Worm (Caenorhabditis elegans) whole organism, early embryonic: ENCODE measurements around the gene C06A1.6.

ENCODE experiments used
- B0310.2 ChIP-seq: sonication (generic microtip); optimal IDR thresholded peaks from 2 replicates; lab custom pipeline; 2016; ENCODE audit warnings: mild to moderate bottlenecking, missing genetic modification characterization, missing compliant biosample characterization
- F13C5.2 ChIP-seq: sonication (generic microtip); optimal IDR thresholded peaks from 2 replicates; lab custom pipeline; 2017; ENCODE audit warnings: mild to moderate bottlenecking, missing genetic modification characterization, inconsistent platforms, missing compliant biosample characterization
- aly-1 ChIP-seq: sonication (generic microtip); optimal IDR thresholded peaks from 2 replicates; lab custom pipeline; 2016; ENCODE audit warnings: missing genetic modification characterization, missing compliant biosample characterization
- ama-1 ChIP-seq: fragments of 150-350 bp; optimal IDR thresholded peaks from 2 replicates; lab custom pipeline; 2014
- ceh-36 ChIP-seq: sonication (generic microtip); optimal IDR thresholded peaks from 2 replicates; lab custom pipeline; 2016; ENCODE audit warnings: missing genetic modification characterization, inconsistent platforms, missing compliant biosample characterization
- ets-7 ChIP-seq: sonication (generic microtip); optimal IDR thresholded peaks from 2 replicates; lab custom pipeline; 2016; ENCODE audit warnings: missing genotype, missing genetic modification characterization, missing compliant biosample characterization
- flt-1 ChIP-seq: fragments of 200-800 bp; sonication (Bioruptor generic); IDR thresholded peaks from 2 replicates; pipeline ENCODE4 v1.3.6; 2022; ENCODE audit warnings: missing genetic modification characterization, missing compliant biosample characterization
- hmbx-1 ChIP-seq: sonication (generic microtip); optimal IDR thresholded peaks from 2 replicates; lab custom pipeline; 2016; ENCODE audit warnings: mild to moderate bottlenecking, missing genetic modification characterization, missing compliant biosample characterization
- pes-1 ChIP-seq: fragments of 200-800 bp; sonication (Bioruptor generic); IDR thresholded peaks from 2 replicates; pipeline ENCODE4 v1.3.6; 2022; ENCODE audit warnings: missing genetic modification reagents, missing genetic modification characterization, missing compliant biosample characterization
- scrt-1 ChIP-seq: fragments of 200-800 bp; sonication (Bioruptor generic); IDR thresholded peaks from 2 replicates; pipeline ENCODE4 v1.3.6; 2022; ENCODE audit warnings: missing genetic modification characterization, missing compliant biosample characterization

DNA sequence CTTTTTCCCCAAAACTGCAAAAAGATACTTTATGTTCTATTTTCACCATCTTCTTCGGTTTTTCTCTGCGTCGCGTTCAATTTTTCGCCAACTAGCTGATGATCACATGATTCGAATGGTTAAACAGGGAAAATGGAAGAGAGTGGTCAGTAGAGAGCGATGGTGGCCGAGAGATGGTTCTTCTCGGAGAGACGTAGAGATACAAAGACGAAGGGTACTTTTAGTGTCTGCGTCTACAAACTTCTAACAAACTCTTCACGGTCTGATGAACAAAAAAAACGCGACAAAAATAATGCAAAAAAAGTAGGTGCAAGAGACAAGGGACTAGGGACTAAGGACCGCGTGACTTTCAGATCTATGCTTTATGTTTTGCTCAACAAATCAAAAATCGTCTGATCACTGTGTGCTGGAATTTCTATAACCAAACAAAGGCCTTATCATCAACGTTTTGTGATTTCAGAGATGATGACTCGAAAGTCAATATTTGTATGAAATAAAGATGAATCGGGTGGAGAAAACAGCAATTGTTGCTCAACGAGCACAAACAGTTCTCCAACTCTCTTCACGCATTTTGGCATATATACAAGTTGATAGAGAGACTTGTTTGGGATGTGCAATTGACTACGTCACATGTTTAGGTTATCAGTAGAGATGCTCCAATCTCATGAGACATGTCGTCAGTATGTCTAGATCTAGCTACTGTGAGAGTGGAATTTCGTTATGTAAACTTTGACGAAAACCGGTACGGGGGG lies 12.3 kb downstream of the C06A1.6 start:
- no peak for TF ChIP-seq flt-1 (GFP tag; lab: Robert Waterston, UW)
- no peak for TF ChIP-seq ama-1 (lab: Kevin White, UChicago)
- no peak for TF ChIP-seq ceh-36 (tag; lab: Kevin White, UChicago)
- TF ChIP-seq hmbx-1 (tag; lab: Kevin White, UChicago) = no peak
- TF ChIP-seq B0310.2 (tag; lab: Kevin White, UChicago) = no peak
- no peak for TF ChIP-seq scrt-1 (GFP tag; lab: Robert Waterston, UW)
- no peak for TF ChIP-seq pes-1 (GFP tag; lab: Robert Waterston, UW)
- no peak for TF ChIP-seq ets-7
- TF ChIP-seq F13C5.2 = no peak
- TF ChIP-seq aly-1 (tag; lab: Kevin White, UChicago) = no peak
